Worm (Caenorhabditis elegans): Measurements from ENCODE around the gene try-8.

DNA sequence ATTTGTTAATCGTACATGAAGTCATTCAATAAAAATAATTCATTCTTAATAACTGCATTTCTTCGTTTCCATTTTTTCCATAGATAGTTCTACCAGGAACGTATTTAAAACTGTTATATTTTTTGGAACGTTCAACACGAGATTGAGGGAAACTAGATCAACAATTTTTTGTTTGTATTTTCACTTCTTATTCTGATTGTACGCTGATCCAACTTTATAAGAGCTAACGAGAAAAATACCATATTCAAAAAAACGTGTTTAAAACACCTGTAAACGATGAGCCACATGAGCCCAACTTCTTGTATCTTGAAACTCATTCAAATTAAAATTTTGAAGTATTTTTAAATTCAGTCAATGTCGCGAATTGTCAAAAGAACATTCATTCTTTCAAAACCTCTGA, 37.6 kb downstream of the try-8 start:
- TF ChIP-seq mep-1 (tag; optimal IDR thresholded peaks at IDR 0.05): no peak
- TF ChIP-seq fos-1 (tag; optimal IDR thresholded peaks at IDR 0.05): no peak
- TF ChIP-seq ceh-8 (GFP tag; optimal IDR thresholded peaks at IDR 0.05): no peak
- no peak for TF ChIP-seq skn-1 (tag; optimal IDR thresholded peaks at IDR 0.05)
- no peak for TF ChIP-seq F16B12.6 (tag; optimal IDR thresholded peaks at IDR 0.05)
- TF ChIP-seq pqm-1 (tag; optimal IDR thresholded peaks at IDR 0.05): no peak
- TF ChIP-seq tbx-2 (tag; optimal IDR thresholded peaks at IDR 0.05): no peak
- TF ChIP-seq nhr-84 (tag; optimal IDR thresholded peaks at IDR 0.05): no peak
- TF ChIP-seq unc-130 (tag; optimal IDR thresholded peaks at IDR 0.05): no peak
- no peak for TF ChIP-seq lin-14 (GFP tag; optimal IDR thresholded peaks at IDR 0.05)
- TF ChIP-seq unc-98 (GFP tag; IDR thresholded peaks at IDR 0.05): no peak
- TF ChIP-seq blmp-1 (tag; optimal IDR thresholded peaks at IDR 0.05): no peak
- no peak for TF ChIP-seq ztf-11 (tag; optimal IDR thresholded peaks at IDR 0.05)
- TF ChIP-seq snpc-4 (tag; optimal IDR thresholded peaks at IDR 0.05): no peak
